Worm (Caenorhabditis elegans) whole organism, L2 larva: Measurements from ENCODE around the gene clec-177.

Experiments
- F13H6.1 ChIP-seq: sonication (generic microtip); optimal IDR thresholded peaks from 2 replicates; lab custom pipeline; 2016; ENCODE audit warnings: missing genetic modification characterization, missing compliant biosample characterization
- R02D3.7 ChIP-seq: fragments of 150-350 bp; optimal IDR thresholded peaks from 2 replicates; lab custom pipeline; 2014; ENCODE audit warnings: missing biosample characterization, missing genetic modification characterization
- Y55F3AM.14 ChIP-seq: fragments of 200-800 bp; sonication (Bioruptor generic); optimal IDR thresholded peaks from 2 replicates; lab custom pipeline; 2018; ENCODE audit warnings: mild to moderate bottlenecking, missing genetic modification characterization, missing compliant biosample characterization
- ZK546.5 ChIP-seq: sonication (generic microtip); optimal IDR thresholded peaks from 2 replicates; lab custom pipeline; 2017; ENCODE audit warnings: missing biosample characterization, missing genetic modification characterization
- alr-1 ChIP-seq: fragments of 150-350 bp; optimal IDR thresholded peaks from 2 replicates; lab custom pipeline; 2014; ENCODE audit warnings: missing biosample characterization, missing genetic modification characterization
- aly-2 ChIP-seq: fragments of 150-350 bp; optimal IDR thresholded peaks from 2 replicates; lab custom pipeline; 2014; ENCODE audit warnings: missing biosample characterization, missing genetic modification characterization
- ama-1 ChIP-seq: fragments of 150-350 bp; optimal IDR thresholded peaks from 2 replicates; lab custom pipeline; 2018; ENCODE audit warnings: inconsistent platforms
- blmp-1 ChIP-seq: sonication (generic microtip); optimal IDR thresholded peaks from 2 replicates; lab custom pipeline; 2017; ENCODE audit warnings: missing genetic modification characterization, mild to moderate bottlenecking, missing compliant biosample characterization, antibody characterized with exemption, moderate library complexity; ENCODE audit not compliant: insufficient read depth
- ceh-16 ChIP-seq: fragments of 150-350 bp; optimal IDR thresholded peaks from 2 replicates; lab custom pipeline; 2014; ENCODE audit warnings: missing biosample characterization, missing genetic modification characterization
- ceh-82 ChIP-seq: fragments of 150-350 bp; optimal IDR thresholded peaks from 2 replicates; lab custom pipeline; 2014; ENCODE audit warnings: missing biosample characterization, missing genetic modification characterization
- crh-2 ChIP-seq: sonication (generic microtip); optimal IDR thresholded peaks from 2 replicates; lab custom pipeline; 2017; ENCODE audit warnings: missing biosample characterization, missing genetic modification characterization
- dmd-4 ChIP-seq: sonication (generic microtip); optimal IDR thresholded peaks from 2 replicates; lab custom pipeline; 2017; ENCODE audit warnings: missing biosample characterization, missing genetic modification characterization
- egl-27 ChIP-seq: sonication (generic microtip); optimal IDR thresholded peaks from 3 replicates; lab custom pipeline; 2017; ENCODE audit warnings: missing biosample characterization, missing genetic modification reagents, missing genetic modification characterization
- elt-1 ChIP-seq: fragments of 150-350 bp; optimal IDR thresholded peaks from 2 replicates; lab custom pipeline; 2014; ENCODE audit warnings: missing biosample characterization, missing genetic modification characterization
- elt-3 ChIP-seq: sonication (generic microtip); optimal IDR thresholded peaks from 2 replicates; lab custom pipeline; 2017; ENCODE audit warnings: missing biosample characterization, missing genetic modification characterization
- fos-1 ChIP-seq: fragments of 150-350 bp; optimal IDR thresholded peaks from 2 replicates; lab custom pipeline; 2014; ENCODE audit warnings: missing biosample characterization, missing genetic modification characterization
- gmeb-1 ChIP-seq: fragments of 150-350 bp; optimal IDR thresholded peaks from 2 replicates; lab custom pipeline; 2014; ENCODE audit warnings: missing biosample characterization, missing genetic modification characterization
- lin-11 ChIP-seq: fragments of 150-350 bp; sonication (generic microtip); optimal IDR thresholded peaks from 2 replicates; lab custom pipeline; 2014; ENCODE audit warnings: missing biosample characterization, missing genetic modification characterization, inconsistent platforms, mixed read lengths
- lin-39 ChIP-seq: fragments of 150-350 bp; optimal IDR thresholded peaks from 2 replicates; lab custom pipeline; 2014; ENCODE audit warnings: missing biosample characterization, missing genetic modification reagents, missing genetic modification characterization
- lsy-2 ChIP-seq, 2 experiments: fragments of 150-350 bp in 1 of 2; sonication (generic microtip) in 1 of 2; optimal IDR thresholded peaks; 2 replicates each; lab custom pipeline; 2014 to 2017; ENCODE audit warnings: missing biosample characterization in 2 of 2, missing genetic modification characterization in 2 of 2
- mab-5 ChIP-seq: fragments of 150-350 bp; optimal IDR thresholded peaks from 2 replicates; lab custom pipeline; 2014; ENCODE audit warnings: missing biosample characterization, missing genetic modification characterization
- mbf-1 ChIP-seq: sonication (generic microtip); optimal IDR thresholded peaks from 2 replicates; lab custom pipeline; 2017; ENCODE audit warnings: missing biosample characterization, missing genetic modification characterization
- nhr-10 ChIP-seq: sonication (generic microtip); optimal IDR thresholded peaks from 2 replicates; lab custom pipeline; 2017; ENCODE audit warnings: missing biosample characterization, missing genetic modification characterization
- nhr-12 ChIP-seq: fragments of 150-350 bp; optimal IDR thresholded peaks from 2 replicates; lab custom pipeline; 2014; ENCODE audit warnings: missing biosample characterization, missing genetic modification characterization
- nhr-21 ChIP-seq: fragments of 150-350 bp; optimal IDR thresholded peaks from 2 replicates; lab custom pipeline; 2014; ENCODE audit warnings: missing biosample characterization, missing genetic modification characterization
- nhr-23 ChIP-seq: fragments of 150-350 bp; optimal IDR thresholded peaks from 2 replicates; lab custom pipeline; 2014; ENCODE audit warnings: missing biosample characterization, missing genetic modification reagents, missing genetic modification characterization
- nhr-237 ChIP-seq: fragments of 150-350 bp; optimal IDR thresholded peaks from 2 replicates; lab custom pipeline; 2014; ENCODE audit warnings: missing biosample characterization, missing genetic modification characterization
- nhr-25 ChIP-seq: fragments of 150-350 bp; sonication (generic microtip); optimal IDR thresholded peaks from 3 replicates; lab custom pipeline; 2014; ENCODE audit warnings: missing biosample characterization, missing genetic modification characterization
- nhr-77 ChIP-seq: fragments of 150-350 bp; optimal IDR thresholded peaks from 2 replicates; lab custom pipeline; 2014; ENCODE audit warnings: missing biosample characterization, missing genetic modification characterization
- peb-1 ChIP-seq: fragments of 150-350 bp; optimal IDR thresholded peaks from 2 replicates; lab custom pipeline; 2014; ENCODE audit warnings: missing biosample characterization, missing genetic modification characterization
- sem-4 ChIP-seq: fragments of 150-350 bp; optimal IDR thresholded peaks from 2 replicates; lab custom pipeline; 2014; ENCODE audit warnings: missing biosample characterization, missing genetic modification reagents, missing genetic modification characterization
- skn-1 ChIP-seq: sonication (generic microtip); optimal IDR thresholded peaks from 2 replicates; lab custom pipeline; 2017; ENCODE audit warnings: missing biosample characterization, missing genetic modification characterization
- sma-9 ChIP-seq, 2 experiments: fragments of 150-350 bp in 1 of 2; sonication (generic microtip) in 1 of 2; optimal IDR thresholded peaks; 2 replicates each; lab custom pipeline; 2014 to 2016; ENCODE audit warnings: missing genetic modification characterization in 2 of 2, mild to moderate bottlenecking in 1 of 2, missing biosample characterization in 1 of 2, missing compliant biosample characterization in 1 of 2, missing genetic modification reagents in 1 of 2, moderate library complexity in 1 of 2
- snpc-4 ChIP-seq: fragments of 150-350 bp; optimal IDR thresholded peaks from 2 replicates; lab custom pipeline; 2014; ENCODE audit warnings: missing biosample characterization, missing genetic modification characterization
- unc-39 ChIP-seq: fragments of 150-350 bp; optimal IDR thresholded peaks from 2 replicates; lab custom pipeline; 2014; ENCODE audit warnings: missing biosample characterization, missing genetic modification characterization
- unc-55 ChIP-seq: fragments of 150-350 bp; sonication (generic microtip); optimal IDR thresholded peaks from 3 replicates; lab custom pipeline; 2014; ENCODE audit warnings: missing biosample characterization, missing genetic modification reagents, missing genetic modification characterization
- unc-62 ChIP-seq: fragments of 150-350 bp; optimal IDR thresholded peaks from 2 replicates; lab custom pipeline; 2014; ENCODE audit warnings: missing biosample characterization, missing genetic modification reagents, missing genetic modification characterization
- zag-1 ChIP-seq: fragments of 150-350 bp; optimal IDR thresholded peaks from 2 replicates; lab custom pipeline; 2014; ENCODE audit warnings: missing biosample characterization, missing genetic modification characterization
- ztf-4 ChIP-seq: fragments of 150-350 bp; optimal IDR thresholded peaks from 2 replicates; lab custom pipeline; 2014; ENCODE audit warnings: missing biosample characterization, missing genetic modification characterization

Gene clec-177

DNA sequence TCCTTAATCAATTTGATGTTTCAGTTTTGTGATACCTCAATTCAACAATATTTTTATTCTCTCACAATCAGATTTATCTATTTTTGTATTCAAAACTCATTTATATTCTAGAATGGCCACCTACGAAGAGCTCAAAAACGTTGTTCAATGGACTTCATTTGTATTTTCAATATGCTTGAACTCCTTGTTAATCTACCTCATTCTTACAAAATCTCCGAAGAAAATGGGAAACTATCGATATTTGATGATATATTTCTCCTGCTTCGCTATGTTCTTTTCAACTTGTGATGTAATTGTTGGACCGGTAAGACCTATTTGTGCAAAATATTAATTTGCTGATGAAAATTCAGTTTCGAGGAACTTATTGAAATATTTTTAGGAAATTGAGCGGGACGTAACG lies 25.7 kb upstream of the clec-177 start, which contains the start of gene str-164:
Gene str-164 (plus strand): TSS at position 113 of the 400 bp plus-strand sequence.
- TF ChIP-seq sem-4 (tag; lab: Kevin White, UChicago) (no peak), nhr-23 (no peak), ZK546.5 (tag; lab: Kevin White, UChicago) (no peak), F13H6.1 (no peak), snpc-4 (tag; lab: Kevin White, UChicago) (no peak), unc-62 (GFP tag; lab: Kevin White, UChicago) (no peak), lsy-2 (tag; optimal IDR thresholded peaks at IDR 0.05; lab: Kevin White, UChicago) (no peak), nhr-237 (tag; lab: Kevin White, UChicago) (no peak), nhr-25 (tag; lab: Kevin White, UChicago) (no peak), skn-1 (tag; lab: Kevin White, UChicago) (no peak), alr-1 (tag; lab: Kevin White, UChicago) (no peak), nhr-21 (no peak), gmeb-1 (no peak), elt-1 (no peak), ama-1 (lab: Kevin White, UChicago) (no peak), mbf-1 (tag; lab: Kevin White, UChicago) (no peak), elt-3 (tag; lab: Kevin White, UChicago) (no peak), zag-1 (tag; lab: Kevin White, UChicago) (no peak), mab-5 (tag; lab: Kevin White, UChicago) (no peak), nhr-77 (no peak)
- TF ChIP-seq, all 48 proteins: peak for 0

DNA sequence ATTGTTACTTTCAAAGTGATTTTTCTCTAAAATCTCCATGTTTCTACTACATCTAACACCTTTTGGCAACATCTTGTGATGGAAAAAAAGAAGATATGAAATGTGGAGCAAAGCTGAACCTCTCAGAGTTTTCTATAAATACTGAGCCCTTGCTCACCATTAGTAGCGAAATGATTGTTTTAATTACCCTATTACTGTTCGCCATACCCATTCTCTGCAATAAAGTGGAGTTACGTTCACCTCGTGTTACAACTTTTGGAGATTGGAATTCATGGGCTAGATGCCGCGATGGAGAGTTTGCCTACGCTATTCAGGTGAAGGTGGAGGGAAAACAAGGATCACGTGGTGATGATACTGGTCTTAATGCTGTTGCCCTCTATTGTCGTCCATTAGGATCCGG lies 22.5 kb upstream of the clec-177 start, which contains the start of gene txt-3:
Gene txt-3 (plus strand): TSS at position 125 of the 400 bp plus-strand sequence.
- TF ChIP-seq ama-1 (lab: Kevin White, UChicago) (no peak), sma-9 (GFP tag; optimal IDR thresholded peaks at IDR 0.05; lab: Kevin White, UChicago) (no peak), sma-9 (tag; optimal IDR thresholded peaks at IDR 0.05; lab: Kevin White, UChicago) (no peak), crh-2 (tag; lab: Kevin White, UChicago) (no peak), lin-11 (no peak), blmp-1 (tag; lab: Kevin White, UChicago) (no peak), aly-2 (tag; lab: Kevin White, UChicago) (no peak), ztf-4 (no peak), lin-39 (no peak), snpc-4 (tag; lab: Kevin White, UChicago) (no peak), peb-1 (tag; lab: Kevin White, UChicago) (no peak), dmd-4 (no peak), nhr-12 (no peak), mab-5 (tag; lab: Kevin White, UChicago) (no peak), nhr-10 (tag; lab: Kevin White, UChicago) (no peak), nhr-237 (tag; lab: Kevin White, UChicago) (no peak), nhr-23 (no peak), unc-55 (no peak), ZK546.5 (tag; lab: Kevin White, UChicago) (no peak), F13H6.1 (no peak), lsy-2 (tag; optimal IDR thresholded peaks at IDR 0.05; lab: Kevin White, UChicago) (no peak)
- TF ChIP-seq, all 48 proteins: peak for 0

DNA sequence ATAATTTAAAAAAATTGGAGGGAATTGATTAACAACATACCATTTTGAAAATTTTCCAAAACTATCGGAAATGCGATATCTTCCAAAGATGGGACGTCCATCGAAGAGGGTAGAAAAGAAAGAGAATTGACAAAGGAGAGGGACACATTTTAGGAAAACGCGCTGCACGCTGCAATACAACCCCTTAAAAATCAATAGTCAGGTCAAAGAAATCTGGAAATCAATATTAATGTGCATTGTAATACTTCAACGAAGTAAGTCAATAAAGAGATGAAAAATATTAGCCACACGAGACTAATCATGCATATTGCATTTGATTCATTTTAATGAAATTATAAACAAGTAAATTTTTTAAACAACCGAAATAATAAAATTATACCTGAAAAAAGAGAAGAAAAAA lies 16.9 kb upstream of the clec-177 start, which contains the start of gene Y9C9A.13:
Gene Y9C9A.13 (minus strand): TSS at position 101 of the 400 bp plus-strand sequence.
- TF ChIP-seq zag-1 (tag; lab: Kevin White, UChicago) (no peak), unc-39 (tag; lab: Kevin White, UChicago) (no peak), ZK546.5 (tag; lab: Kevin White, UChicago) (no peak), nhr-77 (no peak), ceh-16 (tag; lab: Kevin White, UChicago) (no peak), sem-4 (tag; lab: Kevin White, UChicago) (no peak), nhr-23 (no peak), R02D3.7 (tag; lab: Kevin White, UChicago) (no peak), mbf-1 (tag; lab: Kevin White, UChicago) (no peak), Y55F3AM.14 (GFP tag; lab: Kevin White, UChicago) (no peak), sma-9 (GFP tag; optimal IDR thresholded peaks at IDR 0.05; lab: Kevin White, UChicago) (no peak), sma-9 (tag; optimal IDR thresholded peaks at IDR 0.05; lab: Kevin White, UChicago) (no peak), fos-1 (tag; lab: Kevin White, UChicago) (no peak), snpc-4 (tag; lab: Kevin White, UChicago) (no peak), elt-3 (tag; lab: Kevin White, UChicago) (no peak), ceh-82 (tag; lab: Kevin White, UChicago) (no peak), F13H6.1 (no peak), egl-27 (tag; lab: Kevin White, UChicago) (no peak)
